Worm (Caenorhabditis elegans): ENCODE data around the gene B0334.4.
A peak's percentile ranks its signal among the peaks of the same experiment; 100 is the strongest.

The B0334.4 gene

ce11 chrII:11453025-11453424 lies 42.5 kb upstream of the B0334.4 start, which contains the start of gene rsp-1 (continued):
- peak; percentile 93 for TF ChIP-seq Y95B8A.8 (GFP tag; IDR thresholded peaks at IDR 0.05)

- TF ChIP-seq attf-3 (GFP tag; conservative IDR thresholded peaks at IDR 0.05), result no peak
- TF ChIP-seq madf-6 (GFP tag; IDR thresholded peaks at IDR 0.05), result peak; percentile 37; the same call in 1 of the 2 replicates
- no peak for TF ChIP-seq cebp-1 (GFP tag; IDR thresholded peaks at IDR 0.05)
- peak; percentile 31 for TF ChIP-seq cebp-1 (tag; optimal IDR thresholded peaks at IDR 0.05)
- 0 out of 2 replicates have a peak, but pooled peaks have one; percentile 31 for TF ChIP-seq nfyb-1 (GFP tag; IDR thresholded peaks at IDR 0.05)
Measured at ce11 chrII:11453639-11454038, 41.9 kb upstream of the B0334.4 start.

ce11 chrII:11455140-11455539 lies 40.4 kb upstream of the B0334.4 start:
- TF ChIP-seq ceh-40 (GFP tag; IDR thresholded peaks at IDR 0.05) (no peak), F52B5.7 (tag; optimal IDR thresholded peaks at IDR 0.05) (no peak), Y95B8A.8 (GFP tag; IDR thresholded peaks at IDR 0.05) (no peak), nfyb-1 (GFP tag; IDR thresholded peaks at IDR 0.05) (0 out of 2 replicates have a peak, but pooled peaks have one; percentile 12), C17E4.6 (GFP tag; IDR thresholded peaks at IDR 0.05) (no peak), ceh-27 (GFP tag; optimal IDR thresholded peaks at IDR 0.05) (no peak), madf-3 (GFP tag; IDR thresholded peaks at IDR 0.05) (0 out of 2 replicates have a peak, but pooled peaks have one; percentile 12), lir-1 (GFP tag; conservative IDR thresholded peaks at IDR 0.05) (no peak), madf-10 (tag; optimal IDR thresholded peaks at IDR 0.05) (no peak), tbx-9 (tag; optimal IDR thresholded peaks at IDR 0.05; ENCODE audit: borderline replicate concordance) (no peak), F57C9.4 (tag; optimal IDR thresholded peaks at IDR 0.05) (no peak), B0261.1 (tag; optimal IDR thresholded peaks at IDR 0.05) (no peak), zim-3 (tag; optimal IDR thresholded peaks at IDR 0.05) (no peak), ceh-58 (GFP tag; IDR thresholded peaks at IDR 0.05) (0 out of 2 replicates have a peak, but pooled peaks have one; percentile 41), atf-7 (tag; optimal IDR thresholded peaks at IDR 0.05) (no peak), tlf-1 (GFP tag; optimal IDR thresholded peaks at IDR 0.05) (no peak), ceh-91 (GFP tag; IDR thresholded peaks at IDR 0.05) (no peak), egrh-3 (GFP tag; IDR thresholded peaks at IDR 0.05) (peak; percentile 75; the same call in 1 of the 2 replicates), D2030.7 (GFP tag; IDR thresholded peaks at IDR 0.05) (no peak), let-607 (tag; optimal IDR thresholded peaks at IDR 0.05) (no peak), sdz-38 (tag; optimal IDR thresholded peaks at IDR 0.05) (no peak), zfh-2 (GFP tag; conservative IDR thresholded peaks at IDR 0.05) (peak; percentile 89), gei-17 (GFP tag; optimal IDR thresholded peaks at IDR 0.05) (no peak), aptf-3 (GFP tag; IDR thresholded peaks at IDR 0.05) (no peak), ccch-3 (GFP tag; optimal IDR thresholded peaks at IDR 0.05) (no peak), madf-6 (GFP tag; IDR thresholded peaks at IDR 0.05) (no peak)

ce11 chrII:11455715-11456114 lies 39.8 kb upstream of the B0334.4 start:
- TF ChIP-seq let-607 (tag; optimal IDR thresholded peaks at IDR 0.05) (no peak), F23B12.7 (tag; optimal IDR thresholded peaks at IDR 0.05; ENCODE audit: insufficient read depth) (no peak), lin-54 (GFP tag; optimal IDR thresholded peaks at IDR 0.05) (peak; percentile 21), cebp-1 (GFP tag; IDR thresholded peaks at IDR 0.05) (no peak), cebp-1 (tag; optimal IDR thresholded peaks at IDR 0.05) (peak; percentile 3), Y79H2A.3 (GFP tag; conservative IDR thresholded peaks at IDR 0.05) (peak; percentile 84; the same call in 1 of the 2 replicates), nhr-179 (tag; optimal IDR thresholded peaks at IDR 0.05) (no peak), hmg-1.2 (GFP tag; IDR thresholded peaks at IDR 0.05) (peak; percentile 18; the same call in 1 of the 2 replicates), dpff-1 (tag; optimal IDR thresholded peaks at IDR 0.05) (no peak), mcd-1 (GFP tag; IDR thresholded peaks at IDR 0.05) (peak; percentile 24; the same call in 1 of the 2 replicates), nhr-27 (tag; optimal IDR thresholded peaks at IDR 0.05) (no peak), hrde-1 (tag; optimal IDR thresholded peaks at IDR 0.05; ENCODE audit: borderline replicate concordance) (peak; percentile 68), Y53F4B.3 (GFP tag; IDR thresholded peaks at IDR 0.05) (no peak), hmg-20 (GFP tag; IDR thresholded peaks at IDR 0.05) (no peak), F52B5.7 (tag; optimal IDR thresholded peaks at IDR 0.05) (no peak), tbp1 (GFP tag; optimal IDR thresholded peaks at IDR 0.05) (peak; percentile 0), hsf-1 (GFP tag; IDR thresholded peaks at IDR 0.05) (peak; percentile 70; the same call in 1 of the 2 replicates), F33H1.4 (GFP tag; IDR thresholded peaks at IDR 0.05) (peak; percentile 26; the same call in 1 of the 2 replicates), egrh-3 (GFP tag; IDR thresholded peaks at IDR 0.05) (no peak), gei-17 (GFP tag; optimal IDR thresholded peaks at IDR 0.05) (no peak), madf-6 (GFP tag; IDR thresholded peaks at IDR 0.05) (peak; percentile 67)
